Worm (Caenorhabditis elegans) whole organism, L4/young adult: Measurements from ENCODE around the gene F21D9.3.
"Not testable (repeated sequence)": the region's sequence is repeated elsewhere in the genome, so short reads cannot be mapped to it uniquely, and the experiment has no call there.

Experiments
- W03F9.2 ChIP-seq: fragments of 150-350 bp; optimal IDR thresholded peaks from 2 replicates; lab custom pipeline; 2014; ENCODE audit warnings: missing biosample characterization, missing genetic modification characterization
- dao-5 ChIP-seq: sonication (generic microtip); optimal IDR thresholded peaks from 2 replicates; lab custom pipeline; 2016; ENCODE audit warnings: missing genotype, missing genetic modification characterization, moderate library complexity, missing compliant biosample characterization
- him-1 ChIP-seq: sonication (generic microtip); optimal IDR thresholded peaks from 2 replicates; lab custom pipeline; 2016; ENCODE audit warnings: missing genotype, missing genetic modification reagents, missing genetic modification characterization, missing compliant biosample characterization

- not testable (repeated sequence) for TF ChIP-seq W03F9.2 (tag; lab: Kevin White, UChicago); him-1; dao-5 (tag; lab: Kevin White, UChicago)
Observed at ce11 chrV:19264148-19264547, 6.6 kb upstream of the F21D9.3 start, which contains the start of gene F21D9.1.
